Fruit fly (Drosophila melanogaster) whole organism, embryonic: ENCODE data around the gene Efhc1.1.
A peak's percentile ranks its signal among the peaks of the same experiment; 100 is the strongest.

Experiments
- Bgb ChIP-seq: fragments of 200-800 bp; sonication (Bioruptor generic); IDR thresholded peaks from 2 replicates; pipeline ENCODE4 v1.3.6; 2022; ENCODE audit warnings: missing biosample characterization, missing genetic modification characterization; ENCODE audit not compliant: partially characterized antibody
- CG10147 ChIP-seq: fragments of 200-800 bp; sonication (Bioruptor generic); optimal IDR thresholded peaks from 2 replicates; lab custom pipeline; 2019; ENCODE audit warnings: missing biosample characterization, mild to moderate bottlenecking, missing genetic modification characterization, moderate library complexity
- CG10366 ChIP-seq: fragments of 200-800 bp; sonication (Bioruptor generic); IDR thresholded peaks from 2 replicates; pipeline ENCODE4 v1.3.6; 2022; ENCODE audit warnings: missing biosample characterization, missing genetic modification characterization
- CG11085 ChIP-seq: fragments of 200-800 bp; sonication (Bioruptor generic); IDR thresholded peaks from 2 replicates; pipeline ENCODE4 v1.3.6; 2022; ENCODE audit warnings: missing biosample characterization, missing genetic modification characterization
- CG12236 ChIP-seq: fragments of 200-800 bp; sonication (Bioruptor generic); optimal IDR thresholded peaks from 2 replicates; lab custom pipeline; 2016; ENCODE audit warnings: missing biosample characterization, missing genetic modification characterization
- CG15601 ChIP-seq: fragments of 200-800 bp; sonication (Bioruptor generic); optimal IDR thresholded peaks from 3 replicates; lab custom pipeline; 2019; ENCODE audit warnings: missing biosample characterization, mild to moderate bottlenecking, missing genetic modification characterization, moderate library complexity
- CG15696 ChIP-seq: fragments of 200-800 bp; sonication (Bioruptor generic); optimal IDR thresholded peaks from 2 replicates; lab custom pipeline; 2019; ENCODE audit warnings: missing biosample characterization, mild to moderate bottlenecking, missing genetic modification characterization, moderate library complexity
- CG17328 ChIP-seq: fragments of 200-800 bp; sonication (Bioruptor generic); IDR thresholded peaks from 2 replicates; pipeline ENCODE4 v1.3.6; 2022; ENCODE audit warnings: missing biosample characterization, missing genetic modification characterization
- CG1792 ChIP-seq: fragments of 200-800 bp; sonication (Bioruptor generic); optimal IDR thresholded peaks from 2 replicates; lab custom pipeline; 2016; ENCODE audit warnings: missing biosample characterization, missing genetic modification characterization
- CG18619 ChIP-seq: fragments of 200-800 bp; sonication (Bioruptor generic); optimal IDR thresholded peaks from 3 replicates; lab custom pipeline; 2017; ENCODE audit warnings: missing biosample characterization, mild to moderate bottlenecking, missing genetic modification characterization
- CG2120 ChIP-seq: fragments of 200-800 bp; sonication (Bioruptor generic); optimal IDR thresholded peaks from 3 replicates; lab custom pipeline; 2016; ENCODE audit warnings: missing biosample characterization, missing genetic modification characterization
- CG31388 ChIP-seq: fragments of 200-800 bp; sonication (Bioruptor generic); optimal IDR thresholded peaks from 2 replicates; lab custom pipeline; 2016; ENCODE audit warnings: missing biosample characterization, missing genetic modification characterization
- CG3163 ChIP-seq: fragments of 200-800 bp; sonication (Bioruptor generic); optimal IDR thresholded peaks from 3 replicates; lab custom pipeline; 2016; ENCODE audit warnings: missing biosample characterization, missing genetic modification characterization
- CG3847 ChIP-seq: fragments of 200-800 bp; sonication (Bioruptor generic); IDR thresholded peaks from 2 replicates; pipeline ENCODE4 v1.3.6; 2022; ENCODE audit warnings: missing biosample characterization, missing genetic modification characterization
- CG4328 ChIP-seq: fragments of 200-800 bp; sonication (Bioruptor generic); optimal IDR thresholded peaks from 3 replicates; lab custom pipeline; 2017; ENCODE audit warnings: missing biosample characterization, missing genetic modification reagents, missing genetic modification characterization
- CG43689 ChIP-seq: fragments of 200-800 bp; sonication (Bioruptor generic); IDR thresholded peaks from 2 replicates; pipeline ENCODE4 v1.3.6; 2022; ENCODE audit warnings: missing biosample characterization, missing genetic modification characterization
- CG5953 ChIP-seq: fragments of 200-800 bp; sonication (Bioruptor generic); IDR thresholded peaks from 2 replicates; pipeline ENCODE4 v1.3.6; 2022; ENCODE audit warnings: missing biosample characterization, missing genetic modification characterization
- CG6854 ChIP-seq: fragments of 200-800 bp; sonication (Bioruptor generic); optimal IDR thresholded peaks from 3 replicates; lab custom pipeline; 2017; ENCODE audit warnings: missing biosample characterization, mild to moderate bottlenecking, missing genetic modification characterization
- CG7963 ChIP-seq: fragments of 200-800 bp; sonication (Bioruptor generic); IDR thresholded peaks from 3 replicates; pipeline ENCODE4 v1.3.6; 2022; ENCODE audit warnings: missing biosample characterization, missing genetic modification characterization; ENCODE audit not compliant: partially characterized antibody
- D19A ChIP-seq: fragments of 200-800 bp; optimal IDR thresholded peaks from 3 replicates; lab custom pipeline; 2019; ENCODE audit warnings: missing biosample characterization, mild to moderate bottlenecking, missing genetic modification characterization, moderate library complexity
- D19B ChIP-seq: fragments of 200-800 bp; sonication (Bioruptor generic); optimal IDR thresholded peaks from 2 replicates; lab custom pipeline; 2017; ENCODE audit warnings: missing biosample characterization, mild to moderate bottlenecking, missing genetic modification characterization
- Dek ChIP-seq: fragments of 200-800 bp; sonication (Bioruptor generic); optimal IDR thresholded peaks from 3 replicates; lab custom pipeline; 2019; ENCODE audit warnings: missing biosample characterization, mild to moderate bottlenecking, missing genetic modification characterization, moderate library complexity
- Doc2 ChIP-seq: fragments of 200-800 bp; sonication (Bioruptor generic); IDR thresholded peaks from 2 replicates; pipeline ENCODE4 v1.3.6; 2022; ENCODE audit warnings: missing biosample characterization, missing genetic modification characterization
- Eip74EF ChIP-seq, 2 experiments: fragments of 200-800 bp in 1 of 2; fragments of >200 bp in 1 of 2; sonication (Bioruptor generic) in 1 of 2; optimal IDR thresholded peaks; 2 replicates each; lab custom pipeline; 2017 to 2019; ENCODE audit warnings: missing biosample characterization in 2 of 2, missing genetic modification characterization in 2 of 2, mild to moderate bottlenecking in 1 of 2, moderate library complexity in 1 of 2
- Fer3 ChIP-seq: fragments of 200-800 bp; sonication (Bioruptor generic); optimal IDR thresholded peaks from 2 replicates; lab custom pipeline; 2018; ENCODE audit warnings: missing biosample characterization, mild to moderate bottlenecking, missing genetic modification characterization, moderate library complexity
- Hand ChIP-seq: fragments of 200-800 bp; sonication (Bioruptor generic); optimal IDR thresholded peaks from 2 replicates; lab custom pipeline; 2017; ENCODE audit warnings: mild to moderate bottlenecking, missing biosample characterization, missing genetic modification reagents, missing genetic modification characterization
- Hr78 ChIP-seq, 2 experiments: fragments of 200-800 bp in 1 of 2; fragments of >200 bp in 1 of 2; sonication (Bioruptor generic) in 1 of 2; optimal IDR thresholded peaks; 2 replicates each; lab custom pipeline; 2017 to 2019; ENCODE audit warnings: missing biosample characterization in 2 of 2, missing genetic modification characterization in 2 of 2, mild to moderate bottlenecking in 1 of 2, moderate library complexity in 1 of 2
- MESR4 ChIP-seq: fragments of 200-800 bp; sonication (Bioruptor generic); optimal IDR thresholded peaks from 2 replicates; lab custom pipeline; 2018; ENCODE audit warnings: missing biosample characterization, mild to moderate bottlenecking, missing genetic modification characterization, moderate library complexity
- Mes4 ChIP-seq: fragments of 200-800 bp; sonication (Bioruptor generic); optimal IDR thresholded peaks from 2 replicates; lab custom pipeline; 2016; ENCODE audit warnings: missing biosample characterization, missing genetic modification characterization
- Pdp1 ChIP-seq, 2 experiments: fragments of 200-800 bp; sonication (Bioruptor generic); optimal IDR thresholded peaks; 3 replicates each; lab custom pipeline; 2016; ENCODE audit warnings: missing biosample characterization in 2 of 2, missing genetic modification characterization in 2 of 2, mild to moderate bottlenecking in 1 of 2, moderate library complexity in 1 of 2
- Ravus ChIP-seq: fragments of 200-800 bp; sonication (Bioruptor generic); IDR thresholded peaks from 2 replicates; pipeline ENCODE4 v1.3.6; 2022; ENCODE audit warnings: missing biosample characterization, missing genetic modification characterization
- TFAM ChIP-seq: fragments of 200-800 bp; sonication (Bioruptor generic); optimal IDR thresholded peaks from 2 replicates; lab custom pipeline; 2017; ENCODE audit warnings: missing biosample characterization, missing genetic modification characterization, inconsistent platforms
- al ChIP-seq: fragments of 200-800 bp; sonication (Bioruptor generic); IDR thresholded peaks from 2 replicates; pipeline ENCODE4 v1.3.6; 2022; ENCODE audit warnings: missing biosample characterization, missing genetic modification characterization
- ash1 ChIP-seq: fragments of 200-800 bp; sonication (Bioruptor generic); optimal IDR thresholded peaks from 2 replicates; lab custom pipeline; 2018; ENCODE audit warnings: missing biosample characterization, mild to moderate bottlenecking, missing genetic modification characterization
- btn ChIP-seq: fragments of 200-800 bp; sonication (Bioruptor generic); optimal IDR thresholded peaks from 2 replicates; lab custom pipeline; 2016; ENCODE audit warnings: missing biosample characterization, missing genetic modification characterization
- dmrt11E ChIP-seq: fragments of 200-800 bp; sonication (Bioruptor generic); optimal IDR thresholded peaks from 3 replicates; lab custom pipeline; 2018; ENCODE audit warnings: missing biosample characterization, mild to moderate bottlenecking, missing genetic modification characterization, moderate library complexity
- dmrt99B ChIP-seq: fragments of 200-800 bp; sonication (Bioruptor generic); optimal IDR thresholded peaks from 2 replicates; lab custom pipeline; 2018; ENCODE audit warnings: missing biosample characterization, mild to moderate bottlenecking, missing genetic modification characterization, moderate library complexity
- fd102C ChIP-seq: fragments of 200-800 bp; sonication (Bioruptor generic); optimal IDR thresholded peaks from 2 replicates; lab custom pipeline; 2018; ENCODE audit warnings: missing biosample characterization, mild to moderate bottlenecking, missing genetic modification characterization, moderate library complexity
- fd3F ChIP-seq: fragments of 200-800 bp; sonication (Bioruptor generic); optimal IDR thresholded peaks from 2 replicates; lab custom pipeline; 2018; ENCODE audit warnings: missing biosample characterization, mild to moderate bottlenecking, missing genetic modification characterization, moderate library complexity
- jumu ChIP-seq: fragments of 200-800 bp; sonication (Bioruptor generic); optimal IDR thresholded peaks from 3 replicates; lab custom pipeline; 2016; ENCODE audit warnings: missing biosample characterization, missing genetic modification characterization
- mirr ChIP-seq: fragments of 200-800 bp; sonication (Bioruptor generic); optimal IDR thresholded peaks from 3 replicates; lab custom pipeline; 2018; ENCODE audit warnings: missing biosample characterization, mild to moderate bottlenecking, missing genetic modification characterization
- nom ChIP-seq: fragments of 200-800 bp; sonication (Bioruptor generic); optimal IDR thresholded peaks from 2 replicates; lab custom pipeline; 2017; ENCODE audit warnings: missing biosample characterization, missing genetic modification characterization, mild to moderate bottlenecking, moderate library complexity, missing genetic modification reagents
- p53 ChIP-seq: fragments of 200-800 bp; sonication (Bioruptor generic); optimal IDR thresholded peaks from 2 replicates; lab custom pipeline; 2016; ENCODE audit warnings: missing biosample characterization, missing genetic modification characterization
- peb ChIP-seq: fragments of 200-800 bp; sonication (Bioruptor generic); IDR thresholded peaks from 2 replicates; pipeline ENCODE4 v1.3.6; 2022; ENCODE audit warnings: missing biosample characterization, missing genetic modification characterization
- pita ChIP-seq: fragments of 200-800 bp; sonication (Bioruptor generic); optimal IDR thresholded peaks from 2 replicates; lab custom pipeline; 2017; ENCODE audit warnings: missing biosample characterization, mild to moderate bottlenecking, missing genetic modification characterization
- sd ChIP-seq: fragments of 200-800 bp; sonication (Bioruptor generic); optimal IDR thresholded peaks from 3 replicates; lab custom pipeline; 2018; ENCODE audit warnings: missing biosample characterization, mild to moderate bottlenecking, missing genetic modification characterization, moderate library complexity
- sima ChIP-seq: fragments of 200-800 bp; sonication (Bioruptor generic); optimal IDR thresholded peaks from 2 replicates; lab custom pipeline; 2016; ENCODE audit warnings: missing biosample characterization, missing genetic modification characterization
- tio ChIP-seq: fragments of 200-800 bp; sonication (Bioruptor generic); optimal IDR thresholded peaks from 2 replicates; lab custom pipeline; 2017; ENCODE audit warnings: missing biosample characterization, missing genetic modification characterization, inconsistent platforms
- tx ChIP-seq: fragments of 200-800 bp; sonication (Bioruptor generic); optimal IDR thresholded peaks from 2 replicates; lab custom pipeline; 2016; ENCODE audit warnings: missing biosample characterization, missing genetic modification characterization

Efhc1.1 gene

dm6 chrX:15802880-15803650, 19.6 kb upstream of the Efhc1.1 start (continued):
- TF ChIP-seq Mes4 (GFP tag; lab: Kevin White, UChicago) (no peak), Dek (tag; lab: Kevin White, UChicago) (no peak), dmrt99B (tag; lab: Kevin White, UChicago) (peak; percentile 4), CG10147 (GFP tag; lab: Kevin White, UChicago) (no peak), CG43689 (no peak), CG17328 (GFP tag; lab: Robert Waterston, UW) (no peak), peb (GFP tag; lab: Robert Waterston, UW) (no peak), CG3163 (GFP tag; lab: Kevin White, UChicago) (no peak), CG15601 (no peak), Hand (GFP tag; lab: Kevin White, UChicago) (no peak), Doc2 (GFP tag; lab: Robert Waterston, UW) (no peak), D19B (no peak), tio (GFP tag; lab: Kevin White, UChicago) (no peak), CG15696 (tag; lab: Kevin White, UChicago) (no peak), CG2120 (GFP tag; lab: Kevin White, UChicago) (peak; percentile 31), D19A (tag; lab: Kevin White, UChicago) (peak; percentile 30), pita (GFP tag; lab: Kevin White, UChicago) (no peak), Fer3 (tag; lab: Kevin White, UChicago) (peak; percentile 7), CG4328 (GFP tag; lab: Kevin White, UChicago) (no peak), fd3F (GFP tag; lab: Kevin White, UChicago) (no peak), CG18619 (GFP tag; lab: Kevin White, UChicago) (no peak), p53 (GFP tag; lab: Kevin White, UChicago) (no peak), MESR4 (GFP tag; lab: Kevin White, UChicago) (peak; percentile 22), CG31388 (GFP tag; lab: Kevin White, UChicago) (no peak), CG12236 (GFP tag; lab: Kevin White, UChicago) (no peak), CG5953 (GFP tag; lab: Robert Waterston, UW) (no peak), CG1792 (GFP tag; lab: Kevin White, UChicago) (no peak), fd102C (GFP tag; lab: Kevin White, UChicago) (no peak), Eip74EF (GFP tag; optimal IDR thresholded peaks at IDR 0.05; lab: Kevin White, UChicago) (no peak), sima (GFP tag; lab: Kevin White, UChicago) (no peak), tx (GFP tag; lab: Kevin White, UChicago) (no peak), Bgb (GFP tag; lab: Robert Waterston, UW) (peak; percentile 75), Hr78 (GFP tag; optimal IDR thresholded peaks at IDR 0.05; lab: Kevin White, UChicago) (no peak), sd (tag; lab: Kevin White, UChicago) (peak; percentile 30), CG10366 (no peak), nom (no peak), al (no peak), Pdp1 (GFP tag; optimal IDR thresholded peaks at IDR 0.05; lab: Kevin White, UChicago) (no peak), Ravus (GFP tag; lab: Robert Waterston, UW) (no peak), jumu (GFP tag; lab: Kevin White, UChicago) (no peak), CG6854 (GFP tag; lab: Kevin White, UChicago) (no peak), dmrt11E (peak; percentile 25), CG7963 (GFP tag; lab: Robert Waterston, UW) (0 out of 3 replicates have a peak, but pooled peaks have one; percentile 38), CG11085 (no peak), CG3847 (GFP tag; lab: Robert Waterston, UW) (no peak), ash1 (GFP tag; lab: Kevin White, UChicago) (no peak), TFAM (GFP tag; lab: Kevin White, UChicago) (no peak), mirr (no peak), btn (GFP tag; lab: Kevin White, UChicago) (no peak)
